Fruit fly (Drosophila melanogaster): ENCODE measurements around the gene CG6999.

Gene CG6999

DNA sequence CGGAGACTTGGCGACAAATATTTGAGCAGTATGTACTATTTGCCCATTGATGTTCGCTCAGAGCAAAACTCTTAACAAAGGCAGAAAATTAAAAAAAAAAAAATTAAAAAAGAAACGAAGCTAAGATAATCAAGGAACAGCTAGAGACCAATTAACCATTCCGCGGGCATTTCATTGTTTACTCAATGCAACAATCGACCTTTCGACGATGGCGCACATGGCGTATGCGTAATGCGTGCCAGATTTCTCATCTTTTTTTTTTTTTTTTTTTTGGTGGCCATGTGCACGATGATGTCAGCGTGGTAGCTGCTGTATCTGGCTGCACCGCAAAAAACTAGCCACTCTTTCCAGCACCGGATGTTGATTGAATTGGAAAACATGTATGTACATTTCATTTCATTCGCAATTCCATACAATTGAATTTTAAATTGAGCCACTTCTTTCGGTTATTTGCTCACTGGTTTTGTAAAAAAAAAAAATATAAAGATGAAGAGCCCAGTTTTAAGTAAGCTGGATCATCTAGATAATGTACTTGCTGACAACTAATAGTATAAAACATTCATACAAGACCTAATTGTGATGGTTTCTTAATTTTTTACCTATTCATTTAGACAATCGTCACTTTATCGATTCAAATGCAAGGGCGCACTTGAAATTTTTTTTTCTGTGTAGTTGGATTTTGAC, 12.4 kb upstream of the CG6999 start (continued):
- no peak for TF ChIP-seq CG10462 (GFP tag; optimal IDR thresholded peaks at IDR 0.05)
- no peak for TF ChIP-seq ham (GFP tag; IDR thresholded peaks at IDR 0.05)
- peak in 1 of 2 experiments; percentile 2 for TF ChIP-seq Pdp1 (GFP tag; optimal IDR thresholded peaks at IDR 0.05)
- no peak for TF ChIP-seq CG17186 (GFP tag; optimal IDR thresholded peaks at IDR 0.05)
- no peak for TF ChIP-seq Dbx (GFP tag; IDR thresholded peaks at IDR 0.05)
- TF ChIP-seq CG17568 (GFP tag; optimal IDR thresholded peaks at IDR 0.05): no peak
- TF ChIP-seq Bteb2 (GFP tag; optimal IDR thresholded peaks at IDR 0.05): no peak
- no peak for TF ChIP-seq Hr78 (GFP tag; optimal IDR thresholded peaks at IDR 0.05)
- peak; percentile 18 for TF ChIP-seq CG7556 (GFP tag; optimal IDR thresholded peaks at IDR 0.05)
- no peak for TF ChIP-seq toy (GFP tag; IDR thresholded peaks at IDR 0.05)
- peak; percentile 51; the same call in 1 of the 4 replicates for TF ChIP-seq chinmo (GFP tag; IDR thresholded peaks at IDR 0.05; ENCODE audit: partially characterized antibody)
- TF ChIP-seq C15 (GFP tag; IDR thresholded peaks at IDR 0.05): no peak
- no peak for TF ChIP-seq ase (GFP tag; IDR thresholded peaks at IDR 0.05)
- no peak for TF ChIP-seq tna (GFP tag; IDR thresholded peaks at IDR 0.05; ENCODE audit: partially characterized antibody)
- TF ChIP-seq sqz (GFP tag; optimal IDR thresholded peaks at IDR 0.05): peak; percentile 22
- TF ChIP-seq stc (GFP tag; IDR thresholded peaks at IDR 0.05): no peak
- peak; percentile 8 for TF ChIP-seq CG10979 (tag; optimal IDR thresholded peaks at IDR 0.05)
- peak; percentile 26 for TF ChIP-seq Blimp-1 (GFP tag; optimal IDR thresholded peaks at IDR 0.05)
- TF ChIP-seq Ptx1 (GFP tag; IDR thresholded peaks at IDR 0.05): 0 out of 2 replicates have a peak, but pooled peaks have one; percentile 11
- no peak for TF ChIP-seq CG30020 (tag; optimal IDR thresholded peaks at IDR 0.05)
- peak; percentile 62 for TF ChIP-seq nom (GFP tag; optimal IDR thresholded peaks at IDR 0.05)
- peak in 1 of 2 experiments; percentile 29 for TF ChIP-seq Hr51 (GFP tag; optimal IDR thresholded peaks at IDR 0.05)
- no peak for TF ChIP-seq slp2 (GFP tag; optimal IDR thresholded peaks at IDR 0.05)
- TF ChIP-seq CG17361 (GFP tag; IDR thresholded peaks at IDR 0.05): peak; percentile 50; the same call in 1 of the 3 replicates
- TF ChIP-seq Fer3 (tag; optimal IDR thresholded peaks at IDR 0.05): no peak
- TF ChIP-seq nmo (GFP tag; optimal IDR thresholded peaks at IDR 0.05): peak; percentile 47
- TF ChIP-seq CG14667 (GFP tag; IDR thresholded peaks at IDR 0.05): no peak
- TF ChIP-seq chif (GFP tag; optimal IDR thresholded peaks at IDR 0.05): peak in 1 of 2 experiments; percentile 16
- peak; percentile 9 for TF ChIP-seq Hr3 (GFP tag; optimal IDR thresholded peaks at IDR 0.05)
- 0 out of 2 replicates have a peak, but pooled peaks have one; percentile 5 for TF ChIP-seq Xrp1 (GFP tag; IDR thresholded peaks at IDR 0.05)
- TF ChIP-seq CoRest (tag; optimal IDR thresholded peaks at IDR 0.05): peak; percentile 15
- peak; percentile 33; the same call in 1 of the 2 replicates for TF ChIP-seq CG7372 (GFP tag; IDR thresholded peaks at IDR 0.05)
- peak; percentile 57 for TF ChIP-seq Sox100B (GFP tag; optimal IDR thresholded peaks at IDR 0.05)
- TF ChIP-seq row (GFP tag; IDR thresholded peaks at IDR 0.05): 0 out of 3 replicates have a peak, but pooled peaks have one; percentile 23
- no peak for TF ChIP-seq CG15601 (tag; optimal IDR thresholded peaks at IDR 0.05)
- TF ChIP-seq phol (tag; optimal IDR thresholded peaks at IDR 0.05): peak; percentile 36
- no peak for TF ChIP-seq CG13894 (tag; optimal IDR thresholded peaks at IDR 0.05)
- no peak for TF ChIP-seq Bdp1 (GFP tag; optimal IDR thresholded peaks at IDR 0.05)
- TF ChIP-seq CG7839 (tag; optimal IDR thresholded peaks at IDR 0.05): peak; percentile 26
- TF ChIP-seq CG17328 (GFP tag; IDR thresholded peaks at IDR 0.05): no peak
- no peak for TF ChIP-seq eve (GFP tag; optimal IDR thresholded peaks at IDR 0.05)
- no peak for TF ChIP-seq CG15696 (tag; optimal IDR thresholded peaks at IDR 0.05)
- TF ChIP-seq CG7357 (GFP tag; IDR thresholded peaks at IDR 0.05): no peak
- peak; percentile 5 for TF ChIP-seq CG15269 (tag; optimal IDR thresholded peaks at IDR 0.05)
- no peak for TF ChIP-seq disco-r (GFP tag; optimal IDR thresholded peaks at IDR 0.05)
- TF ChIP-seq p53 (GFP tag; optimal IDR thresholded peaks at IDR 0.05): no peak
- TF ChIP-seq CG3065 (GFP tag; optimal IDR thresholded peaks at IDR 0.05): no peak
- no peak for TF ChIP-seq sens-2 (GFP tag; IDR thresholded peaks at IDR 0.05)
- TF ChIP-seq CG17612 (GFP tag; IDR thresholded peaks at IDR 0.05): no peak

Data from whole organism, embryonic.